Worm (Caenorhabditis elegans): ENCODE measurements around the gene F09G8.10.

ce11 chrIII:8250007-8250683 lies 21.8 kb downstream of the F09G8.10 start, which contains the start of gene knl-1:
- TF ChIP-seq ZK546.5 (tag; optimal IDR thresholded peaks at IDR 0.05): no peak
- TF ChIP-seq unc-62 (GFP tag; optimal IDR thresholded peaks at IDR 0.05): no peak
